Fruit fly (Drosophila melanogaster) whole organism, prepupa: ENCODE data around the gene Obp99b.

Experiments
- CG10669 ChIP-seq: fragments of 200-800 bp; sonication (Bioruptor generic); optimal IDR thresholded peaks from 3 replicates; lab custom pipeline; 2018; ENCODE audit warnings: missing biosample characterization, mild to moderate bottlenecking, missing genetic modification characterization, moderate library complexity
- CG11902 ChIP-seq: fragments of 200-800 bp; sonication (Bioruptor generic); optimal IDR thresholded peaks from 3 replicates; lab custom pipeline; 2016; ENCODE audit warnings: missing biosample characterization, missing genetic modification characterization
- CG31627 ChIP-seq: fragments of 200-800 bp; sonication (Bioruptor generic); optimal IDR thresholded peaks from 3 replicates; lab custom pipeline; 2016; ENCODE audit warnings: missing biosample characterization, missing genetic modification characterization
- vri ChIP-seq: fragments of 200-800 bp; sonication (Bioruptor generic); optimal IDR thresholded peaks from 3 replicates; lab custom pipeline; 2016; ENCODE audit warnings: missing biosample characterization, mild to moderate bottlenecking, missing genetic modification characterization

dm6 chr3R:29716043-29716781, 484 bp downstream of the Obp99b start:
- no peak for TF ChIP-seq CG31627
- TF ChIP-seq CG10669 (GFP tag; lab: Kevin White, UChicago) = no peak
- TF ChIP-seq vri (GFP tag; lab: Kevin White, UChicago) = no peak
- no peak for TF ChIP-seq CG11902
